Worm (Caenorhabditis elegans) whole organism, young adult: ENCODE results near the gene R08D7.7.

ENCODE experiments used
- F23B12.7 ChIP-seq: sonication (generic microtip); optimal IDR thresholded peaks from 2 replicates; lab custom pipeline; 2017; ENCODE audit warnings: missing genetic modification characterization, mild to moderate bottlenecking, missing compliant biosample characterization, antibody characterized with exemption, moderate library complexity; ENCODE audit not compliant: insufficient read depth
- F57C9.4 ChIP-seq: sonication (generic microtip); optimal IDR thresholded peaks from 2 replicates; lab custom pipeline; 2017; ENCODE audit warnings: mild to moderate bottlenecking, missing genetic modification characterization, missing compliant biosample characterization
- Y79H2A.3 ChIP-seq: fragments of 200-800 bp; sonication (Bioruptor generic); conservative IDR thresholded peaks from 2 replicates; pipeline ENCODE4 v1.3.6; 2022; ENCODE audit warnings: missing genetic modification reagents, missing genetic modification characterization, missing compliant biosample characterization
- ama-1 ChIP-seq, 3 experiments: fragments of 150-350 bp in 1 of 3; sonication (generic microtip) in 2 of 3; optimal IDR thresholded peaks; 2 replicates each; lab custom pipeline; 2014 to 2018; ENCODE audit warnings: missing biosample characterization in 2 of 3, missing genetic modification characterization in 2 of 3, missing genetic modification reagents in 2 of 3
- nhr-120 ChIP-seq: fragments of 200-800 bp; sonication (Bioruptor generic); IDR thresholded peaks from 2 replicates; pipeline ENCODE4 v1.3.6; 2022; ENCODE audit warnings: missing genetic modification characterization, missing compliant biosample characterization
- rcor-1 ChIP-seq: fragments of 200-800 bp; sonication (Bioruptor generic); IDR thresholded peaks from 2 replicates; pipeline ENCODE4 v1.3.6; 2022; ENCODE audit warnings: missing genetic modification reagents, missing genetic modification characterization, missing compliant biosample characterization
- rec-8 ChIP-seq, 2 experiments: sonication (generic microtip); optimal IDR thresholded peaks; 2 replicates each; lab custom pipeline; 2016; ENCODE audit warnings: mild to moderate bottlenecking in 2 of 2, missing genetic modification characterization in 2 of 2, missing genetic modification reagents in 2 of 2, missing genotype in 2 of 2, missing biosample characterization in 1 of 2, missing compliant biosample characterization in 1 of 2, moderate library complexity in 1 of 2
- snpc-1.1 ChIP-seq: sonication (generic microtip); optimal IDR thresholded peaks from 2 replicates; lab custom pipeline; 2017; ENCODE audit warnings: missing genetic modification characterization, mild to moderate bottlenecking, missing compliant biosample characterization, antibody characterized with exemption, moderate library complexity, missing genotype, missing genetic modification reagents; ENCODE audit not compliant: insufficient read depth

DNA sequence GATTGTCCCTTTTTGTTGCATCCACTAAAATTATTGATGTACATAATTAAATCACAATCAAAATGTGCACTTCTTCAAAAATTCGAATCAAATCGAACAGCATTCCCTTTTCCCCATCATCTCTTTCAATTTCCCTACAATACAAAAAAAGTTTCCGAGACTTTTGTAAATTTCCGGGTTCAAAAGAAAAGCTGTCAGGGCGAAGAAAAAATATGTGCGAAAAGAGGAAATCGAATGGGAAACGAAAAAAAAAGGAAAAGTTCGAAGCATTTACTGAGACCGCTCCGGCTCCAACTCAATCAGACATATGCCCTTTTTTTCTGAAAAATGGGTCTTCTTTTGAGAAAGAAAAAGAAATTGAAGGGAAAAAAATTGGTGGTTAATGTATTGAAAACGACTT, 40.7 kb upstream of the R08D7.7 start:
- TF ChIP-seq ama-1 (optimal IDR thresholded peaks at IDR 0.05; lab: Kevin White, UChicago), result no peak
- no peak for TF ChIP-seq ama-1 (GFP tag; optimal IDR thresholded peaks at IDR 0.05; lab: Kevin White, UChicago)
- no peak for TF ChIP-seq rec-8 (tag; optimal IDR thresholded peaks at IDR 0.05; lab: Kevin White, UChicago)
- no peak for TF ChIP-seq F23B12.7 (tag; lab: Kevin White, UChicago)
- TF ChIP-seq Y79H2A.3 (GFP tag; lab: Robert Waterston, UW), result no peak
- TF ChIP-seq snpc-1.1 (tag; lab: Kevin White, UChicago), result no peak
- TF ChIP-seq nhr-120 (GFP tag; lab: Robert Waterston, UW), result no peak
- TF ChIP-seq rcor-1 (GFP tag; lab: Robert Waterston, UW), result no peak
- no peak for TF ChIP-seq F57C9.4 (tag; lab: Kevin White, UChicago)
